Fruit fly (Drosophila melanogaster) whole organism, embryonic: ENCODE data around the gene L2HGDH.

Experiments
- CG10366 ChIP-seq: fragments of 200-800 bp; sonication (Bioruptor generic); IDR thresholded peaks from 2 replicates; pipeline ENCODE4 v1.3.6; 2022; ENCODE audit warnings: missing biosample characterization, missing genetic modification characterization
- CG32772 ChIP-seq: fragments of 200-800 bp; sonication (Bioruptor generic); IDR thresholded peaks from 2 replicates; pipeline ENCODE4 v1.3.6; 2022; ENCODE audit warnings: missing biosample characterization, missing genetic modification characterization
- CkIIα-i1 ChIP-seq: fragments of 200-800 bp; sonication (Bioruptor generic); IDR thresholded peaks from 2 replicates; pipeline ENCODE4 v1.3.6; 2022; ENCODE audit warnings: missing biosample characterization, missing genetic modification characterization
- Pdp1 ChIP-seq, 2 experiments: fragments of 200-800 bp; sonication (Bioruptor generic); optimal IDR thresholded peaks; 3 replicates each; lab custom pipeline; 2016; ENCODE audit warnings: missing biosample characterization in 2 of 2, missing genetic modification characterization in 2 of 2, mild to moderate bottlenecking in 1 of 2, moderate library complexity in 1 of 2

dm6 chr2L:18990133-18990532 is 15.9 kb upstream of the L2HGDH start, which contains the start of gene CG15170:
- no peak for TF ChIP-seq Pdp1 (GFP tag; optimal IDR thresholded peaks at IDR 0.05; lab: Kevin White, UChicago)
- no peak for TF ChIP-seq CkIIα-i1 (GFP tag; lab: Robert Waterston, UW)
- TF ChIP-seq CG32772 (GFP tag; lab: Robert Waterston, UW): no peak
- TF ChIP-seq CG10366 (GFP tag; lab: Robert Waterston, UW): no peak
